Fruit fly (Drosophila melanogaster) whole organism, embryonic: Measurements from ENCODE around the gene CG14258.

Experiments used
- CG11695 ChIP-seq: fragments of 200-800 bp; sonication (Bioruptor generic); IDR thresholded peaks from 3 replicates; pipeline ENCODE4 v1.3.6; 2022; ENCODE audit warnings: missing biosample characterization, missing genetic modification characterization
- CG12299 ChIP-seq: fragments of 200-800 bp; sonication (Bioruptor generic); optimal IDR thresholded peaks from 2 replicates; lab custom pipeline; 2018; ENCODE audit warnings: missing biosample characterization, mild to moderate bottlenecking, missing genetic modification characterization
- CG13775 ChIP-seq: fragments of 200-800 bp; sonication (Bioruptor generic); optimal IDR thresholded peaks from 3 replicates; lab custom pipeline; 2017; ENCODE audit warnings: missing biosample characterization, mild to moderate bottlenecking, missing genetic modification characterization
- CG13894 ChIP-seq: fragments of 200-800 bp; sonication (Bioruptor generic); optimal IDR thresholded peaks from 3 replicates; lab custom pipeline; 2018; ENCODE audit warnings: missing biosample characterization, mild to moderate bottlenecking, missing genetic modification characterization, moderate library complexity
- CG14014 ChIP-seq: fragments of 200-800 bp; sonication (Bioruptor generic); IDR thresholded peaks from 2 replicates; pipeline ENCODE4 v1.3.6; 2022; ENCODE audit warnings: missing biosample characterization, missing genetic modification characterization
- CG14965 ChIP-seq: fragments of 200-800 bp; sonication (Bioruptor generic); optimal IDR thresholded peaks from 2 replicates; lab custom pipeline; 2016; ENCODE audit warnings: missing biosample characterization, missing genetic modification characterization, borderline replicate concordance
- CG1647 ChIP-seq: fragments of 200-800 bp; sonication (Bioruptor generic); optimal IDR thresholded peaks from 3 replicates; lab custom pipeline; 2016; ENCODE audit warnings: missing biosample characterization, missing genetic modification characterization
- CG18262 ChIP-seq: fragments of 200-800 bp; optimal IDR thresholded peaks from 3 replicates; lab custom pipeline; 2019; ENCODE audit warnings: missing biosample characterization, mild to moderate bottlenecking, missing genetic modification characterization, moderate library complexity
- CG2120 ChIP-seq: fragments of 200-800 bp; sonication (Bioruptor generic); optimal IDR thresholded peaks from 3 replicates; lab custom pipeline; 2016; ENCODE audit warnings: missing biosample characterization, missing genetic modification characterization
- CG2875 ChIP-seq: fragments of 200-800 bp; sonication (Bioruptor generic); optimal IDR thresholded peaks from 2 replicates; lab custom pipeline; 2017; ENCODE audit warnings: missing biosample characterization, mild to moderate bottlenecking, missing genetic modification characterization, missing genetic modification reagents
- CG31365 ChIP-seq: fragments of 200-800 bp; sonication (Bioruptor generic); optimal IDR thresholded peaks from 2 replicates; lab custom pipeline; 2018; ENCODE audit warnings: missing biosample characterization, mild to moderate bottlenecking, missing genetic modification characterization
- CG32767 ChIP-seq: fragments of 200-800 bp; sonication (Bioruptor generic); IDR thresholded peaks from 2 replicates; pipeline ENCODE4 v1.3.6; 2022; ENCODE audit warnings: missing biosample characterization, missing genetic modification characterization
- CG33557 ChIP-seq: fragments of 200-800 bp; sonication (Bioruptor generic); optimal IDR thresholded peaks from 2 replicates; lab custom pipeline; 2019; ENCODE audit warnings: missing biosample characterization, mild to moderate bottlenecking, missing genetic modification characterization, moderate library complexity
- CG42726 ChIP-seq: fragments of 200-800 bp; sonication (Bioruptor generic); IDR thresholded peaks from 2 replicates; pipeline ENCODE4 v1.3.6; 2022; ENCODE audit warnings: missing biosample characterization, missing genetic modification characterization; ENCODE audit not compliant: partially characterized antibody
- CG4360 ChIP-seq: fragments of 200-800 bp; sonication (Bioruptor generic); IDR thresholded peaks from 2 replicates; pipeline ENCODE4 v1.3.6; 2022; ENCODE audit warnings: missing biosample characterization, missing genetic modification characterization
- CG6654 ChIP-seq: fragments of 200-800 bp; sonication (Bioruptor generic); optimal IDR thresholded peaks from 2 replicates; lab custom pipeline; 2017; ENCODE audit warnings: missing biosample characterization, mild to moderate bottlenecking, missing genetic modification characterization
- CG6765 ChIP-seq: fragments of 200-800 bp; sonication (Bioruptor generic); optimal IDR thresholded peaks from 3 replicates; lab custom pipeline; 2017; ENCODE audit warnings: missing biosample characterization, mild to moderate bottlenecking, missing genetic modification characterization
- CG7987 ChIP-seq: fragments of 200-800 bp; sonication (Bioruptor generic); optimal IDR thresholded peaks from 2 replicates; lab custom pipeline; 2018; ENCODE audit warnings: missing biosample characterization, mild to moderate bottlenecking, missing genetic modification characterization, moderate library complexity
- CG9727 ChIP-seq: fragments of 200-800 bp; sonication (Bioruptor generic); optimal IDR thresholded peaks from 3 replicates; lab custom pipeline; 2017; ENCODE audit warnings: missing biosample characterization, mild to moderate bottlenecking, missing genetic modification characterization
- CG9932 ChIP-seq: fragments of 200-800 bp; sonication (Bioruptor generic); IDR thresholded peaks from 2 replicates; pipeline ENCODE4 v1.3.6; 2022; ENCODE audit warnings: missing biosample characterization, missing genetic modification characterization
- Camta ChIP-seq: fragments of 200-800 bp; sonication (Bioruptor generic); optimal IDR thresholded peaks from 2 replicates; lab custom pipeline; 2016; ENCODE audit warnings: missing biosample characterization, missing genetic modification characterization
- CrebB ChIP-seq: fragments of 200-800 bp; sonication (Bioruptor generic); optimal IDR thresholded peaks from 3 replicates; lab custom pipeline; 2018; ENCODE audit warnings: missing biosample characterization, mild to moderate bottlenecking, missing genetic modification characterization
- Lpt ChIP-seq: fragments of >200 bp; optimal IDR thresholded peaks from 2 replicates; lab custom pipeline; 2018; ENCODE audit warnings: missing biosample characterization, missing genetic modification characterization
- MTF-1 ChIP-seq: fragments of 200-800 bp; sonication (Bioruptor generic); optimal IDR thresholded peaks from 2 replicates; lab custom pipeline; 2018; ENCODE audit warnings: missing biosample characterization, mild to moderate bottlenecking, missing genetic modification characterization, borderline replicate concordance
- Max ChIP-seq: fragments of 200-800 bp; sonication (Bioruptor generic); optimal IDR thresholded peaks from 2 replicates; lab custom pipeline; 2016; ENCODE audit warnings: missing biosample characterization, mild to moderate bottlenecking, missing genetic modification characterization
- Meics ChIP-seq: fragments of 200-800 bp; sonication (Bioruptor generic); optimal IDR thresholded peaks from 2 replicates; lab custom pipeline; 2017; ENCODE audit warnings: missing biosample characterization, mild to moderate bottlenecking, missing genetic modification characterization
- Opbp ChIP-seq: fragments of 200-800 bp; sonication (Bioruptor generic); IDR thresholded peaks from 3 replicates; pipeline ENCODE4 v1.3.6; 2022; ENCODE audit warnings: missing biosample characterization, missing genetic modification characterization; ENCODE audit not compliant: partially characterized antibody
- Rfx ChIP-seq: fragments of 200-800 bp; sonication (Bioruptor generic); IDR thresholded peaks from 2 replicates; pipeline ENCODE4 v1.3.6; 2022; ENCODE audit warnings: missing biosample characterization, missing genetic modification characterization
- Sry-δ ChIP-seq: fragments of 200-800 bp; sonication (Bioruptor generic); optimal IDR thresholded peaks from 2 replicates; lab custom pipeline; 2016; ENCODE audit warnings: missing biosample characterization, missing genetic modification characterization
- Xrp1 ChIP-seq: fragments of 200-800 bp; sonication (Bioruptor generic); IDR thresholded peaks from 2 replicates; pipeline ENCODE4 v1.3.6; 2022; ENCODE audit warnings: missing biosample characterization, missing genetic modification characterization
- ase ChIP-seq: fragments of 200-800 bp; sonication (Bioruptor generic); IDR thresholded peaks from 3 replicates; pipeline ENCODE4 v1.3.6; 2022; ENCODE audit warnings: missing biosample characterization, missing genetic modification characterization
- caup ChIP-seq: fragments of 200-800 bp; sonication (Bioruptor generic); optimal IDR thresholded peaks from 3 replicates; lab custom pipeline; 2017; ENCODE audit warnings: missing biosample characterization, mild to moderate bottlenecking, missing genetic modification characterization, moderate library complexity; ENCODE audit not compliant: severe bottlenecking
- croc ChIP-seq: fragments of 200-800 bp; sonication (Bioruptor generic); conservative IDR thresholded peaks from 3 replicates; pipeline ENCODE4 v1.3.6; 2022; ENCODE audit warnings: missing biosample characterization, missing genetic modification characterization
- ewg ChIP-seq: fragments of 200-800 bp; sonication (Bioruptor generic); optimal IDR thresholded peaks from 3 replicates; lab custom pipeline; 2017; ENCODE audit warnings: mild to moderate bottlenecking, missing biosample characterization, missing genetic modification reagents, missing genetic modification characterization
- exex ChIP-seq: fragments of 200-800 bp; sonication (Bioruptor generic); optimal IDR thresholded peaks from 4 replicates; lab custom pipeline; 2018; ENCODE audit warnings: missing biosample characterization, mild to moderate bottlenecking, missing genetic modification characterization, moderate library complexity
- h ChIP-seq: fragments of >200 bp; optimal IDR thresholded peaks from 2 replicates; lab custom pipeline; 2017
- her ChIP-seq: fragments of 200-800 bp; sonication (Bioruptor generic); optimal IDR thresholded peaks from 2 replicates; lab custom pipeline; 2016; ENCODE audit warnings: missing biosample characterization, missing genetic modification characterization
- insv ChIP-seq, 2 experiments: fragments of 200-800 bp; sonication (Bioruptor generic); optimal IDR thresholded peaks; 3 replicates each; lab custom pipeline; 2016 to 2018; ENCODE audit warnings: missing biosample characterization in 2 of 2, missing genetic modification characterization in 2 of 2
- ken ChIP-seq: fragments of 200-800 bp; sonication (Bioruptor generic); IDR thresholded peaks from 3 replicates; pipeline ENCODE4 v1.3.6; 2022; ENCODE audit warnings: missing biosample characterization, missing genetic modification characterization
- knrl ChIP-seq: fragments of 200-800 bp; sonication (Bioruptor generic); IDR thresholded peaks from 3 replicates; pipeline ENCODE4 v1.3.6; 2022; ENCODE audit warnings: missing biosample characterization, missing genetic modification characterization; ENCODE audit not compliant: partially characterized antibody
- nerfin-1 ChIP-seq: fragments of 200-800 bp; sonication (Bioruptor generic); optimal IDR thresholded peaks from 3 replicates; lab custom pipeline; 2019; ENCODE audit warnings: missing biosample characterization, mild to moderate bottlenecking, missing genetic modification characterization, moderate library complexity
- org-1 ChIP-seq: fragments of 200-800 bp; sonication (Bioruptor generic); optimal IDR thresholded peaks from 2 replicates; lab custom pipeline; 2017; ENCODE audit warnings: missing biosample characterization, missing genetic modification characterization
- pfk ChIP-seq: fragments of 200-800 bp; sonication (Bioruptor generic); optimal IDR thresholded peaks from 2 replicates; lab custom pipeline; 2018; ENCODE audit warnings: missing biosample characterization, mild to moderate bottlenecking, missing genetic modification characterization, moderate library complexity
- pho ChIP-seq: fragments of 200-800 bp; sonication (Bioruptor generic); optimal IDR thresholded peaks from 2 replicates; lab custom pipeline; 2016; ENCODE audit warnings: missing biosample characterization, missing genetic modification characterization
- ranshi ChIP-seq: fragments of 200-800 bp; sonication (Bioruptor generic); IDR thresholded peaks from 2 replicates; pipeline ENCODE4 v1.3.6; 2022; ENCODE audit warnings: missing biosample characterization, missing genetic modification characterization
- row ChIP-seq: fragments of 200-800 bp; sonication (Bioruptor generic); IDR thresholded peaks from 3 replicates; pipeline ENCODE4 v1.3.6; 2022; ENCODE audit warnings: missing biosample characterization, missing genetic modification characterization
- salm ChIP-seq: fragments of 200-800 bp; sonication (Bioruptor generic); optimal IDR thresholded peaks from 2 replicates; lab custom pipeline; 2018; ENCODE audit warnings: missing biosample characterization, mild to moderate bottlenecking, missing genetic modification characterization
- schlank ChIP-seq: fragments of 200-800 bp; sonication (Bioruptor generic); optimal IDR thresholded peaks from 2 replicates; lab custom pipeline; 2018; ENCODE audit warnings: missing biosample characterization, mild to moderate bottlenecking, missing genetic modification characterization
- seq ChIP-seq: fragments of 200-800 bp; sonication (Bioruptor generic); IDR thresholded peaks from 2 replicates; pipeline ENCODE4 v1.3.6; 2022; ENCODE audit warnings: missing biosample characterization, missing genetic modification characterization
- sna ChIP-seq: fragments of 200-800 bp; sonication (Bioruptor generic); IDR thresholded peaks from 2 replicates; pipeline ENCODE4 v1.3.6; 2022; ENCODE audit warnings: missing biosample characterization, missing genetic modification characterization; ENCODE audit not compliant: partially characterized antibody
- so ChIP-seq: fragments of 200-800 bp; sonication (Bioruptor generic); IDR thresholded peaks from 3 replicates; pipeline ENCODE4 v1.3.6; 2022; ENCODE audit warnings: missing biosample characterization, missing genetic modification characterization

The CG14258 gene

DNA sequence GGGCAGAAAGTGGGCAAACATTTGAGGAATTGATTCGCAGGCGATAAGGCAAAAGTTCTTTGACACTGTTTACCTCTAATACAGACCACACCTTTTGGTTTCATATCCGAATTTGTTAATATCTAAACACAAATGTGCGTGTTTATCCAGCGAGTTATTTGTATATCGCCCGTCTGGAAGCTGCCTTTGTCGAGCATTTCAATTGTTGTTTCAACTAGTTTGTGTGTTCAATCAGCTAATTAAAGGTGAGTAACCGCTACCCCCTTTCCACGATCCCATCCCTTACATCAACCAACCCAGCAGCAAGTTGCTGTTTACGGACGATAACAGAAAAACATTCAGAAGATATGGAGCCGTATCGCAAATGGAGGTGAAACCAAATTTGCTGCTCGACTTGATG, 38.5 kb downstream of the CG14258 start (continued):
- TF ChIP-seq caup (GFP tag; lab: Kevin White, UChicago) (peak; percentile 86), her (peak; percentile 68), CG13775 (GFP tag; lab: Kevin White, UChicago) (no peak), CG14965 (no peak), pfk (GFP tag; lab: Kevin White, UChicago) (no peak), ewg (no peak), CG33557 (GFP tag; lab: Kevin White, UChicago) (no peak), MTF-1 (GFP tag; lab: Kevin White, UChicago) (peak; percentile 9), CG13894 (tag; lab: Kevin White, UChicago) (peak; percentile 57), CG14014 (GFP tag; lab: Robert Waterston, UW) (peak; percentile 73; the same call in 1 of the 2 replicates), CG9727 (GFP tag; lab: Kevin White, UChicago) (peak; percentile 30), CrebB (tag; lab: Kevin White, UChicago) (peak; percentile 57), Lpt (GFP tag; lab: Kevin White, UChicago) (no peak), CG6765 (GFP tag; lab: Kevin White, UChicago) (peak; percentile 73), CG1647 (GFP tag; lab: Kevin White, UChicago) (peak; percentile 17), pho (GFP tag; lab: Kevin White, UChicago) (peak; percentile 70), ken (no peak), CG6654 (GFP tag; lab: Kevin White, UChicago) (no peak), seq (GFP tag; lab: Robert Waterston, UW) (peak; percentile 73; the same call in 1 of the 2 replicates), ase (GFP tag; lab: Robert Waterston, UW) (no peak), CG12299 (tag; lab: Kevin White, UChicago) (peak; percentile 8), Camta (GFP tag; lab: Kevin White, UChicago) (peak; percentile 39), CG11695 (GFP tag; lab: Robert Waterston, UW) (0 out of 3 replicates have a peak, but pooled peaks have one; percentile 42), CG9932 (GFP tag; lab: Robert Waterston, UW) (peak; percentile 53), CG18262 (tag; lab: Kevin White, UChicago) (no peak), ranshi (peak; percentile 9; the same call in 1 of the 2 replicates), exex (tag; lab: Kevin White, UChicago) (peak; percentile 40), insv (GFP tag; optimal IDR thresholded peaks at IDR 0.05; lab: Kevin White, UChicago) (no peak), org-1 (GFP tag; lab: Kevin White, UChicago) (peak; percentile 60), salm (tag; lab: Kevin White, UChicago) (no peak), row (GFP tag; lab: Robert Waterston, UW) (no peak), Max (no peak), CG32767 (GFP tag; lab: Robert Waterston, UW) (0 out of 2 replicates have a peak, but pooled peaks have one; percentile 32), Meics (peak; percentile 64), croc (GFP tag; lab: Robert Waterston, UW) (no peak), CG2875 (GFP tag; lab: Kevin White, UChicago) (peak; percentile 32), CG2120 (GFP tag; lab: Kevin White, UChicago) (peak; percentile 75), Xrp1 (GFP tag; lab: Robert Waterston, UW) (peak; percentile 32; the same call in 1 of the 2 replicates), Opbp (GFP tag; lab: Robert Waterston, UW) (no peak), so (GFP tag; lab: Robert Waterston, UW) (peak; percentile 61; the same call in 1 of the 3 replicates), Sry-δ (GFP tag; lab: Kevin White, UChicago) (peak; percentile 2), CG42726 (GFP tag; lab: Robert Waterston, UW) (no peak), CG31365 (peak; percentile 19), sna (GFP tag; lab: Robert Waterston, UW) (no peak), Rfx (GFP tag; lab: Robert Waterston, UW) (peak; percentile 77), knrl (no peak), schlank (tag; lab: Kevin White, UChicago) (peak; percentile 79), nerfin-1 (tag; lab: Kevin White, UChicago) (no peak), h (lab: Kevin White, UChicago) (no peak), CG4360 (no peak), CG7987 (GFP tag; lab: Kevin White, UChicago) (peak; percentile 75)
